Fruit fly (Drosophila melanogaster) whole organism, embryonic: ENCODE results near the gene wg.

Experiments
- Awh ChIP-seq: fragments of 200-800 bp; sonication (Bioruptor generic); IDR thresholded peaks from 2 replicates; pipeline ENCODE4, ENCODE4 v1.3.6; 2022; ENCODE audit warnings: missing biosample characterization, missing genetic modification characterization
- CG10431 ChIP-seq: fragments of 200-800 bp; sonication (Bioruptor generic); optimal IDR thresholded peaks from 3 replicates; lab custom pipeline; 2018; ENCODE audit warnings: missing biosample characterization, mild to moderate bottlenecking, missing genetic modification characterization
- CG11504 ChIP-seq: fragments of 200-800 bp; sonication (Bioruptor generic); optimal IDR thresholded peaks from 3 replicates; lab custom pipeline; 2019; ENCODE audit warnings: missing biosample characterization, mild to moderate bottlenecking, missing genetic modification characterization, moderate library complexity
- CG13123 ChIP-seq: fragments of 200-800 bp; sonication (Bioruptor generic); optimal IDR thresholded peaks from 2 replicates; lab custom pipeline; 2016; ENCODE audit warnings: missing biosample characterization, missing genetic modification characterization
- CG13287 ChIP-seq: fragments of 200-800 bp; sonication (Bioruptor generic); IDR thresholded peaks from 2 replicates; pipeline ENCODE4 v1.3.6; 2022; ENCODE audit warnings: missing biosample characterization, missing genetic modification characterization; ENCODE audit not compliant: partially characterized antibody
- CG14441 ChIP-seq: fragments of 200-800 bp; sonication (Bioruptor generic); IDR thresholded peaks from 2 replicates; pipeline ENCODE4 v1.3.6; 2022; ENCODE audit warnings: missing biosample characterization, missing genetic modification characterization
- CG15514 ChIP-seq: fragments of 200-800 bp; sonication (Bioruptor generic); optimal IDR thresholded peaks from 3 replicates; lab custom pipeline; 2017; ENCODE audit warnings: missing biosample characterization, missing genetic modification characterization, mild to moderate bottlenecking, moderate library complexity, missing genetic modification reagents
- CG1647 ChIP-seq: fragments of 200-800 bp; sonication (Bioruptor generic); optimal IDR thresholded peaks from 3 replicates; lab custom pipeline; 2016; ENCODE audit warnings: missing biosample characterization, missing genetic modification characterization
- CG16813 ChIP-seq: fragments of 200-800 bp; sonication (Bioruptor generic); IDR thresholded peaks from 3 replicates; pipeline ENCODE4 v1.3.6; 2022; ENCODE audit warnings: missing biosample characterization, missing genetic modification characterization; ENCODE audit not compliant: partially characterized antibody
- CG17568 ChIP-seq: fragments of 200-800 bp; sonication (Bioruptor generic); optimal IDR thresholded peaks from 2 replicates; lab custom pipeline; 2018; ENCODE audit warnings: missing biosample characterization, mild to moderate bottlenecking, missing genetic modification characterization, moderate library complexity
- CG18262 ChIP-seq: fragments of 200-800 bp; optimal IDR thresholded peaks from 3 replicates; lab custom pipeline; 2019; ENCODE audit warnings: missing biosample characterization, mild to moderate bottlenecking, missing genetic modification characterization, moderate library complexity
- CG18599 ChIP-seq: fragments of 200-800 bp; sonication (Bioruptor generic); optimal IDR thresholded peaks from 3 replicates; lab custom pipeline; 2017; ENCODE audit warnings: missing biosample characterization, missing genetic modification characterization, mild to moderate bottlenecking, moderate library complexity, missing genetic modification reagents
- CG30020 ChIP-seq: fragments of 200-800 bp; optimal IDR thresholded peaks from 2 replicates; lab custom pipeline; 2019; ENCODE audit warnings: missing biosample characterization, mild to moderate bottlenecking, missing genetic modification characterization, moderate library complexity
- CG32767 ChIP-seq: fragments of 200-800 bp; sonication (Bioruptor generic); IDR thresholded peaks from 2 replicates; pipeline ENCODE4 v1.3.6; 2022; ENCODE audit warnings: missing biosample characterization, missing genetic modification characterization
- CG3726 ChIP-seq: fragments of 200-800 bp; sonication (Bioruptor generic); IDR thresholded peaks from 3 replicates; pipeline ENCODE4, ENCODE4 v1.3.6; 2022; ENCODE audit warnings: missing biosample characterization, missing genetic modification characterization
- CG5245 ChIP-seq: fragments of 200-800 bp; sonication (Bioruptor generic); optimal IDR thresholded peaks from 3 replicates; lab custom pipeline; 2016; ENCODE audit warnings: missing biosample characterization, missing genetic modification characterization
- CG8281 ChIP-seq: fragments of 200-800 bp; sonication (Bioruptor generic); optimal IDR thresholded peaks from 2 replicates; lab custom pipeline; 2018; ENCODE audit warnings: missing biosample characterization, mild to moderate bottlenecking, missing genetic modification characterization, moderate library complexity
- CG8388 ChIP-seq: fragments of 200-800 bp; sonication (Bioruptor generic); optimal IDR thresholded peaks from 2 replicates; lab custom pipeline; 2019; ENCODE audit warnings: missing biosample characterization, mild to moderate bottlenecking, missing genetic modification characterization, moderate library complexity
- CG9437 ChIP-seq: fragments of 200-800 bp; sonication (Bioruptor generic); optimal IDR thresholded peaks from 2 replicates; lab custom pipeline; 2018; ENCODE audit warnings: missing biosample characterization, mild to moderate bottlenecking, missing genetic modification characterization
- Camta ChIP-seq: fragments of 200-800 bp; sonication (Bioruptor generic); optimal IDR thresholded peaks from 2 replicates; lab custom pipeline; 2016; ENCODE audit warnings: missing biosample characterization, missing genetic modification characterization
- D19B ChIP-seq: fragments of 200-800 bp; sonication (Bioruptor generic); optimal IDR thresholded peaks from 2 replicates; lab custom pipeline; 2017; ENCODE audit warnings: missing biosample characterization, mild to moderate bottlenecking, missing genetic modification characterization
- Dref ChIP-seq: fragments of 200-800 bp; sonication (Bioruptor generic); IDR thresholded peaks from 2 replicates; pipeline ENCODE4 v1.3.6; 2022; ENCODE audit warnings: missing biosample characterization, missing genetic modification characterization
- Fer1 ChIP-seq: fragments of 200-800 bp; sonication (Bioruptor generic); optimal IDR thresholded peaks from 2 replicates; lab custom pipeline; 2017; ENCODE audit warnings: missing biosample characterization, mild to moderate bottlenecking, missing genetic modification characterization
- Kr ChIP-seq: fragments of 200-800 bp; sonication (Bioruptor generic); optimal IDR thresholded peaks from 2 replicates; lab custom pipeline; 2017; ENCODE audit warnings: missing biosample characterization, mild to moderate bottlenecking, missing genetic modification characterization
- Max ChIP-seq: fragments of 200-800 bp; sonication (Bioruptor generic); optimal IDR thresholded peaks from 2 replicates; lab custom pipeline; 2016; ENCODE audit warnings: missing biosample characterization, mild to moderate bottlenecking, missing genetic modification characterization
- Med ChIP-seq: fragments of 200-800 bp; sonication (Bioruptor generic); peaks from one replicate; lab custom pipeline; 2016; ENCODE audit warnings: missing biosample characterization, missing genetic modification characterization, mild to moderate bottlenecking, inconsistent platforms, moderate library complexity
- NC2α ChIP-seq: fragments of 200-800 bp; sonication (Bioruptor generic); optimal IDR thresholded peaks from 2 replicates; lab custom pipeline; 2016; ENCODE audit warnings: missing biosample characterization, missing genetic modification characterization
- Nf-YC ChIP-seq: fragments of 200-800 bp; optimal IDR thresholded peaks from 3 replicates; lab custom pipeline; 2019; ENCODE audit warnings: missing biosample characterization, mild to moderate bottlenecking, missing genetic modification characterization, moderate library complexity
- Oli ChIP-seq: fragments of 200-800 bp; sonication (Bioruptor generic); optimal IDR thresholded peaks from 2 replicates; lab custom pipeline; 2018; ENCODE audit warnings: missing biosample characterization, mild to moderate bottlenecking, missing genetic modification characterization, moderate library complexity
- ab ChIP-seq: fragments of 200-800 bp; sonication (Bioruptor generic); optimal IDR thresholded peaks from 2 replicates; lab custom pipeline; 2016; ENCODE audit warnings: missing biosample characterization, missing genetic modification characterization
- al ChIP-seq: fragments of 200-800 bp; sonication (Bioruptor generic); IDR thresholded peaks from 2 replicates; pipeline ENCODE4 v1.3.6; 2022; ENCODE audit warnings: missing biosample characterization, missing genetic modification characterization
- az2 ChIP-seq: fragments of 200-800 bp; sonication (Bioruptor generic); optimal IDR thresholded peaks from 3 replicates; lab custom pipeline; 2016; ENCODE audit warnings: missing biosample characterization, missing genetic modification characterization
- crp ChIP-seq, 2 experiments: fragments of 200-800 bp; sonication (Bioruptor generic); optimal IDR thresholded peaks; 2 replicates in 1 of 2; 3 replicates in 1 of 2; lab custom pipeline; 2017; ENCODE audit warnings: missing biosample characterization in 2 of 2, missing genetic modification characterization in 2 of 2, mild to moderate bottlenecking in 1 of 2, moderate library complexity in 1 of 2
- dan ChIP-seq: fragments of 200-800 bp; sonication (Bioruptor generic); IDR thresholded peaks from 2 replicates; pipeline ENCODE4 v1.3.6; 2022; ENCODE audit warnings: missing biosample characterization, missing genetic modification characterization
- ewg ChIP-seq: fragments of 200-800 bp; sonication (Bioruptor generic); optimal IDR thresholded peaks from 3 replicates; lab custom pipeline; 2017; ENCODE audit warnings: mild to moderate bottlenecking, missing biosample characterization, missing genetic modification reagents, missing genetic modification characterization
- fd3F ChIP-seq: fragments of 200-800 bp; sonication (Bioruptor generic); optimal IDR thresholded peaks from 2 replicates; lab custom pipeline; 2018; ENCODE audit warnings: missing biosample characterization, mild to moderate bottlenecking, missing genetic modification characterization, moderate library complexity
- gcm2 ChIP-seq: fragments of 200-800 bp; sonication (Bioruptor generic); optimal IDR thresholded peaks from 2 replicates; lab custom pipeline; 2016; ENCODE audit warnings: missing biosample characterization, missing genetic modification characterization
- gsb ChIP-seq: fragments of 200-800 bp; sonication (Bioruptor generic); IDR thresholded peaks from 2 replicates; pipeline ENCODE4 v1.3.6; 2022; ENCODE audit warnings: missing biosample characterization, missing genetic modification characterization
- insv ChIP-seq, 2 experiments: fragments of 200-800 bp; sonication (Bioruptor generic); optimal IDR thresholded peaks; 3 replicates each; lab custom pipeline; 2016 to 2018; ENCODE audit warnings: missing biosample characterization in 2 of 2, missing genetic modification characterization in 2 of 2
- lola ChIP-seq, 3 experiments: fragments of >200 bp in 2 of 3; fragments of 200-800 bp in 1 of 3; sonication (Bioruptor generic) in 1 of 3; optimal IDR thresholded peaks; 2 replicates each; lab custom pipeline; 2017 to 2019; ENCODE audit warnings: missing biosample characterization in 3 of 3, missing genetic modification characterization in 3 of 3, mild to moderate bottlenecking in 1 of 3, moderate library complexity in 1 of 3
- luna ChIP-seq: fragments of 200-800 bp; sonication (Bioruptor generic); optimal IDR thresholded peaks from 2 replicates; lab custom pipeline; 2016; ENCODE audit warnings: missing biosample characterization, missing genetic modification characterization
- pb ChIP-seq: fragments of 200-800 bp; sonication (Bioruptor generic); optimal IDR thresholded peaks from 3 replicates; lab custom pipeline; 2016; ENCODE audit warnings: missing biosample characterization, missing genetic modification characterization
- sc ChIP-seq, 3 experiments: fragments of >200 bp in 2 of 3; fragments of 200-800 bp in 1 of 3; sonication (Bioruptor generic) in 1 of 3; optimal IDR thresholded peaks; 2 replicates in 2 of 3; 3 replicates in 1 of 3; lab custom pipeline; 2017; ENCODE audit warnings: mild to moderate bottlenecking in 1 of 3, missing biosample characterization in 1 of 3, missing genetic modification characterization in 1 of 3, missing genetic modification reagents in 1 of 3
- stc ChIP-seq: fragments of 200-800 bp; sonication (Bioruptor generic); IDR thresholded peaks from 2 replicates; pipeline ENCODE4 v1.3.6; 2022; ENCODE audit warnings: missing biosample characterization, missing genetic modification characterization
- sug ChIP-seq: fragments of 200-800 bp; optimal IDR thresholded peaks from 2 replicates; lab custom pipeline; 2019; ENCODE audit warnings: missing biosample characterization, mild to moderate bottlenecking, missing genetic modification characterization, moderate library complexity
- tup ChIP-seq: fragments of 200-800 bp; sonication (Bioruptor generic); optimal IDR thresholded peaks from 2 replicates; lab custom pipeline; 2016; ENCODE audit warnings: missing biosample characterization, mild to moderate bottlenecking, missing genetic modification characterization, moderate library complexity
- vvl ChIP-seq: fragments of 200-800 bp; sonication (Bioruptor generic); IDR thresholded peaks from 2 replicates; pipeline ENCODE4 v1.3.6; 2022; ENCODE audit warnings: missing biosample characterization, missing genetic modification characterization

Gene wg

dm6 chr2L:7333184-7334025 is 26.4 kb downstream of the wg start, which contains the start of gene Wnt6 (continued):
- TF ChIP-seq CG14441 (GFP tag; lab: Robert Waterston, UW) (peak; percentile 47; the same call in 1 of the 2 replicates), Kr (GFP tag; lab: Kevin White, UChicago) (no peak), sug (tag; lab: Kevin White, UChicago) (peak; percentile 60), CG17568 (GFP tag; lab: Kevin White, UChicago) (peak; percentile 55), Awh (GFP tag; lab: Robert Waterston, UW) (no peak), CG3726 (peak; percentile 27; the same call in 1 of the 3 replicates), CG9437 (GFP tag; lab: Kevin White, UChicago) (peak; percentile 90), gsb (GFP tag; lab: Robert Waterston, UW) (peak; percentile 48; the same call in 1 of the 2 replicates), CG13287 (no peak), fd3F (GFP tag; lab: Kevin White, UChicago) (no peak), vvl (GFP tag; lab: Robert Waterston, UW) (peak; percentile 46; the same call in 1 of the 2 replicates), Nf-YC (tag; lab: Kevin White, UChicago) (peak; percentile 2), Med (GFP tag; lab: Kevin White, UChicago) (peak; percentile 70), CG15514 (no peak), insv (GFP tag; optimal IDR thresholded peaks at IDR 0.05; lab: Kevin White, UChicago) (no peak), luna (GFP tag; lab: Kevin White, UChicago) (no peak), CG18599 (GFP tag; lab: Kevin White, UChicago) (no peak), CG30020 (tag; lab: Kevin White, UChicago) (peak; percentile 37), Max (GFP tag; lab: Kevin White, UChicago) (no peak), CG18262 (tag; lab: Kevin White, UChicago) (peak; percentile 80), Dref (no peak), tup (no peak), dan (GFP tag; lab: Robert Waterston, UW) (no peak), Camta (peak; percentile 54), ab (GFP tag; lab: Kevin White, UChicago) (peak; percentile 45), CG16813 (GFP tag; lab: Robert Waterston, UW) (no peak), Oli (peak; percentile 80), pb (peak; percentile 33), CG10431 (peak; percentile 13), CG11504 (tag; lab: Kevin White, UChicago) (peak; percentile 84), Fer1 (GFP tag; lab: Kevin White, UChicago) (no peak), D19B (GFP tag; lab: Kevin White, UChicago) (no peak), CG13123 (GFP tag; lab: Kevin White, UChicago) (no peak), az2 (GFP tag; lab: Kevin White, UChicago) (peak; percentile 73), CG32767 (GFP tag; lab: Robert Waterston, UW) (peak; percentile 37; the same call in 1 of the 2 replicates), stc (GFP tag; lab: Robert Waterston, UW) (peak; percentile 58), lola (GFP tag; optimal IDR thresholded peaks at IDR 0.05; lab: Kevin White, UChicago) (peak in 1 of 3 experiments; percentile 82), al (GFP tag; lab: Robert Waterston, UW) (peak; percentile 71), ewg (GFP tag; lab: Kevin White, UChicago) (peak; percentile 39), CG8281 (tag; lab: Kevin White, UChicago) (no peak), gcm2 (GFP tag; lab: Kevin White, UChicago) (peak; percentile 47), crp (GFP tag; optimal IDR thresholded peaks at IDR 0.05; lab: Kevin White, UChicago) (peak in 1 of 2 experiments; percentile 14), CG8388 (GFP tag; lab: Kevin White, UChicago) (no peak), NC2α (GFP tag; lab: Kevin White, UChicago) (no peak), CG1647 (no peak), sc (optimal IDR thresholded peaks at IDR 0.05; lab: Kevin White, UChicago) (no peak), sc (GFP tag; optimal IDR thresholded peaks at IDR 0.05; lab: Kevin White, UChicago) (peak; percentile 71), CG5245 (GFP tag; lab: Kevin White, UChicago) (no peak)
